Worm (Caenorhabditis elegans) whole organism, L1 larva: Measurements from ENCODE around the gene Y49F6B.8.

Experiments
- C04F5.9 ChIP-seq: sonication (generic microtip); optimal IDR thresholded peaks from 2 replicates; lab custom pipeline; 2016; ENCODE audit warnings: missing genetic modification characterization, missing compliant biosample characterization
- C16A3.4 ChIP-seq: fragments of 150-350 bp; optimal IDR thresholded peaks from 2 replicates; lab custom pipeline; 2014; ENCODE audit warnings: missing biosample characterization, missing genetic modification characterization
- aha-1 ChIP-seq: fragments of 150-350 bp; optimal IDR thresholded peaks from 2 replicates; lab custom pipeline; 2014; ENCODE audit warnings: missing biosample characterization, missing genetic modification characterization
- ceh-82 ChIP-seq, 3 experiments: fragments of 150-350 bp in 1 of 3; sonication (generic microtip) in 2 of 3; optimal IDR thresholded peaks; 2 replicates each; lab custom pipeline; 2014 to 2017; ENCODE audit warnings: missing biosample characterization in 3 of 3, missing genetic modification characterization in 3 of 3
- dpl-1 ChIP-seq, 3 experiments: fragments of 150-350 bp in 2 of 3; sonication (generic microtip) in 1 of 3; optimal IDR thresholded peaks; 2 replicates each; lab custom pipeline; 2014 to 2017; ENCODE audit warnings: missing biosample characterization in 3 of 3, missing genetic modification characterization in 3 of 3, missing genetic modification reagents in 3 of 3
- dsc-1 ChIP-seq: sonication (generic microtip); optimal IDR thresholded peaks from 2 replicates; lab custom pipeline; 2016; ENCODE audit warnings: mild to moderate bottlenecking, missing genetic modification characterization, missing compliant biosample characterization
- efl-1 ChIP-seq, 4 experiments: fragments of 150-350 bp; optimal IDR thresholded peaks in 3 of 4; peaks in 1 of 4; 1 replicate in 1 of 4; 2 replicates in 3 of 4; lab custom pipeline; 2014; ENCODE audit warnings: missing biosample characterization in 2 of 4, missing genetic modification characterization in 2 of 4, missing genetic modification reagents in 2 of 4
- efl-3 ChIP-seq: fragments of 200-800 bp; sonication (Bioruptor generic); optimal IDR thresholded peaks from 2 replicates; lab custom pipeline; 2018; ENCODE audit warnings: mild to moderate bottlenecking, missing genetic modification characterization, missing compliant biosample characterization
- egl-13 ChIP-seq: sonication (generic microtip); optimal IDR thresholded peaks from 2 replicates; lab custom pipeline; 2016; ENCODE audit warnings: missing genotype, missing genetic modification reagents, missing genetic modification characterization, missing compliant biosample characterization
- egl-27 ChIP-seq, 2 experiments: fragments of 150-350 bp in 1 of 2; sonication (generic microtip); optimal IDR thresholded peaks; 3 replicates each; lab custom pipeline; 2017 to 2018; ENCODE audit warnings: missing biosample characterization in 2 of 2, missing genetic modification characterization in 2 of 2, missing genetic modification reagents in 2 of 2
- elt-2 ChIP-seq: sonication (generic microtip); optimal IDR thresholded peaks from 2 replicates; lab custom pipeline; 2016; ENCODE audit warnings: missing genetic modification characterization, mild to moderate bottlenecking, inconsistent platforms, missing compliant biosample characterization, missing genetic modification reagents
- elt-3 ChIP-seq, 6 experiments: fragments of 150-350 bp in 1 of 6; sonication (generic microtip); optimal IDR thresholded peaks; 2 replicates each; lab custom pipeline; 2017 to 2018; ENCODE audit warnings: missing biosample characterization in 6 of 6, missing genetic modification characterization in 6 of 6, inconsistent platforms in 1 of 6
- fkh-4 ChIP-seq: sonication (generic microtip); optimal IDR thresholded peaks from 2 replicates; lab custom pipeline; 2016; ENCODE audit warnings: missing compliant biosample characterization, missing genetic modification characterization, borderline replicate concordance
- hpl-2 ChIP-seq: fragments of 150-350 bp; optimal IDR thresholded peaks from 2 replicates; lab custom pipeline; 2014; ENCODE audit warnings: missing biosample characterization, missing genetic modification reagents, missing genetic modification characterization
- irx-1 ChIP-seq: sonication (generic microtip); optimal IDR thresholded peaks from 2 replicates; lab custom pipeline; 2016; ENCODE audit warnings: missing genetic modification characterization, missing compliant biosample characterization
- isw-1 ChIP-seq: fragments of 200-800 bp; sonication (Bioruptor generic); IDR thresholded peaks from 2 replicates; pipeline ENCODE4 v1.3.6; 2022; ENCODE audit warnings: missing genetic modification characterization, missing compliant biosample characterization
- jun-1 ChIP-seq: fragments of 150-350 bp; optimal IDR thresholded peaks from 2 replicates; lab custom pipeline; 2014; ENCODE audit warnings: missing biosample characterization, missing genetic modification reagents, missing genetic modification characterization
- lin-13 ChIP-seq: fragments of 150-350 bp; optimal IDR thresholded peaks from 2 replicates; lab custom pipeline; 2014; ENCODE audit warnings: missing biosample characterization, missing genetic modification reagents, missing genetic modification characterization
- lin-15B ChIP-seq: fragments of 150-350 bp; sonication (generic microtip); optimal IDR thresholded peaks from 3 replicates; lab custom pipeline; 2014; ENCODE audit warnings: missing biosample characterization, missing genetic modification characterization
- lin-35 ChIP-seq, 2 experiments: fragments of 150-350 bp; optimal IDR thresholded peaks; 2 replicates each; lab custom pipeline; 2014; ENCODE audit warnings: missing biosample characterization in 2 of 2, missing genetic modification characterization in 2 of 2, missing genetic modification reagents in 2 of 2
- lin-39 ChIP-seq: fragments of 150-350 bp; optimal IDR thresholded peaks from 2 replicates; lab custom pipeline; 2014; ENCODE audit warnings: missing biosample characterization, missing genetic modification reagents, missing genetic modification characterization
- lir-3 ChIP-seq: sonication (generic microtip); optimal IDR thresholded peaks from 2 replicates; lab custom pipeline; 2016; ENCODE audit warnings: mild to moderate bottlenecking, missing genetic modification characterization, moderate library complexity, missing compliant biosample characterization; ENCODE audit not compliant: poor library complexity
- mab-9 ChIP-seq: fragments of 200-800 bp; sonication (Bioruptor generic); IDR thresholded peaks from 2 replicates; pipeline ENCODE4 v1.3.6; 2022; ENCODE audit warnings: missing genetic modification reagents, missing genetic modification characterization, missing compliant biosample characterization
- mef-2 ChIP-seq: fragments of 150-350 bp; optimal IDR thresholded peaks from 2 replicates; lab custom pipeline; 2014; ENCODE audit warnings: missing biosample characterization, missing genetic modification characterization
- mep-1 ChIP-seq: fragments of 150-350 bp; optimal IDR thresholded peaks from 2 replicates; lab custom pipeline; 2014; ENCODE audit warnings: missing biosample characterization, missing genetic modification characterization
- nhr-11 ChIP-seq: fragments of 150-350 bp; optimal IDR thresholded peaks from 2 replicates; lab custom pipeline; 2014; ENCODE audit warnings: missing biosample characterization, missing genetic modification characterization
- nhr-19 ChIP-seq: fragments of 200-800 bp; sonication (Bioruptor generic); conservative IDR thresholded peaks from 2 replicates; pipeline ENCODE4 v1.3.6; 2022; ENCODE audit warnings: missing genetic modification characterization, missing compliant biosample characterization
- nhr-237 ChIP-seq: fragments of 150-350 bp; optimal IDR thresholded peaks from 2 replicates; lab custom pipeline; 2014; ENCODE audit warnings: missing biosample characterization, missing genetic modification characterization
- nhr-47 ChIP-seq: sonication (generic microtip); optimal IDR thresholded peaks from 2 replicates; lab custom pipeline; 2016; ENCODE audit warnings: mild to moderate bottlenecking, missing genetic modification characterization, moderate library complexity, missing compliant biosample characterization
- nhr-71 ChIP-seq: sonication (generic microtip); optimal IDR thresholded peaks from 2 replicates; lab custom pipeline; 2016; ENCODE audit warnings: mild to moderate bottlenecking, missing genetic modification characterization, moderate library complexity, missing compliant biosample characterization
- nhr-77 ChIP-seq: fragments of 150-350 bp; optimal IDR thresholded peaks from 2 replicates; lab custom pipeline; 2014; ENCODE audit warnings: missing biosample characterization, missing genetic modification characterization
- nhr-84 ChIP-seq: sonication (generic microtip); optimal IDR thresholded peaks from 2 replicates; lab custom pipeline; 2017; ENCODE audit warnings: missing biosample characterization, missing genetic modification characterization
- nhr-90 ChIP-seq: sonication (generic microtip); optimal IDR thresholded peaks from 2 replicates; lab custom pipeline; 2016; ENCODE audit warnings: mild to moderate bottlenecking, missing genetic modification characterization, missing compliant biosample characterization; ENCODE audit not compliant: poor library complexity
- pax-3 ChIP-seq: fragments of 200-800 bp; sonication (Bioruptor generic); optimal IDR thresholded peaks from 2 replicates; lab custom pipeline; 2018; ENCODE audit warnings: mild to moderate bottlenecking, missing genetic modification characterization, moderate library complexity, missing compliant biosample characterization
- rnt-1 ChIP-seq: sonication (generic microtip); optimal IDR thresholded peaks from 2 replicates; lab custom pipeline; 2016; ENCODE audit warnings: mild to moderate bottlenecking, missing genetic modification characterization, moderate library complexity, missing compliant biosample characterization
- snpc-4 ChIP-seq: fragments of 150-350 bp; optimal IDR thresholded peaks from 2 replicates; lab custom pipeline; 2014; ENCODE audit warnings: missing biosample characterization, missing genetic modification characterization
- snu-23 ChIP-seq: sonication (generic microtip); optimal IDR thresholded peaks from 2 replicates; lab custom pipeline; 2016; ENCODE audit warnings: missing genetic modification characterization, missing compliant biosample characterization
- sptf-1 ChIP-seq: fragments of 150-350 bp; optimal IDR thresholded peaks from 2 replicates; lab custom pipeline; 2014; ENCODE audit warnings: missing biosample characterization, missing genetic modification characterization
- swsn-7 ChIP-seq: sonication (generic microtip); optimal IDR thresholded peaks from 2 replicates; lab custom pipeline; 2016; ENCODE audit warnings: missing genetic modification characterization, missing compliant biosample characterization
- tbx-2 ChIP-seq: sonication (generic microtip); optimal IDR thresholded peaks from 2 replicates; lab custom pipeline; 2016; ENCODE audit warnings: missing genetic modification characterization, missing compliant biosample characterization
- unc-130 ChIP-seq: fragments of 150-350 bp; optimal IDR thresholded peaks from 2 replicates; lab custom pipeline; 2017; ENCODE audit warnings: missing biosample characterization, missing genetic modification characterization, inconsistent platforms
- unc-86 ChIP-seq: sonication (generic microtip); optimal IDR thresholded peaks from 2 replicates; lab custom pipeline; 2016; ENCODE audit warnings: missing genetic modification characterization, missing compliant biosample characterization
- unc-98 ChIP-seq: fragments of 200-800 bp; sonication (Bioruptor generic); IDR thresholded peaks from 2 replicates; pipeline ENCODE4 v1.3.6; 2022; ENCODE audit warnings: missing genetic modification characterization, missing compliant biosample characterization
- vab-15 ChIP-seq: sonication (generic microtip); optimal IDR thresholded peaks from 2 replicates; lab custom pipeline; 2017; ENCODE audit warnings: missing genotype, mild to moderate bottlenecking, missing genetic modification characterization, missing compliant biosample characterization
- xbp-1 ChIP-seq: sonication (generic microtip); optimal IDR thresholded peaks from 2 replicates; lab custom pipeline; 2016; ENCODE audit warnings: missing genetic modification characterization, missing compliant biosample characterization
- ztf-4 ChIP-seq: fragments of 150-350 bp; optimal IDR thresholded peaks from 2 replicates; lab custom pipeline; 2014; ENCODE audit warnings: missing biosample characterization, missing genetic modification characterization

Gene Y49F6B.8

ce11 chrII:3523547-3523946 lies 42.1 kb upstream of the Y49F6B.8 start (continued):
- peak; percentile 45 for TF ChIP-seq mep-1 (tag; lab: Kevin White, UChicago)
- peak in 2 of 3 experiments; percentile 50 to 54 for TF ChIP-seq ceh-82 (tag; optimal IDR thresholded peaks at IDR 0.05; lab: Kevin White, UChicago)
- peak; percentile 68 for TF ChIP-seq C04F5.9 (tag; lab: Kevin White, UChicago)
- peak; percentile 34 for TF ChIP-seq nhr-237 (tag; lab: Kevin White, UChicago)
- peak; percentile 88 for TF ChIP-seq nhr-19 (GFP tag; lab: Robert Waterston, UW)
- TF ChIP-seq dsc-1 (tag; lab: Kevin White, UChicago) = peak; percentile 58
- peak; percentile 73 for TF ChIP-seq rnt-1 (tag; lab: Kevin White, UChicago)
- peak; percentile 60; the same call in 1 of the 2 replicates for TF ChIP-seq mab-9 (GFP tag; lab: Robert Waterston, UW)
- TF ChIP-seq unc-86 (tag; lab: Kevin White, UChicago) = peak; percentile 57
- peak; percentile 76 for TF ChIP-seq lir-3
- peak; percentile 85 for TF ChIP-seq snu-23 (GFP tag; lab: Kevin White, UChicago)
- TF ChIP-seq lin-15B (tag; lab: Kevin White, UChicago) = peak; percentile 84

ce11 chrII:3520988-3521850 lies 39.7 kb upstream of the Y49F6B.8 start, which contains the start of gene W09G10.9:
TSS of gene W09G10.9 (plus strand) at chrII:3521800.
- TF ChIP-seq efl-1 (optimal IDR thresholded peaks at IDR 0.05; lab: Kevin White, UChicago) = peak; percentile 38 to 53
- peak; percentile 29 to 93 for TF ChIP-seq efl-1 (GFP tag; optimal IDR thresholded peaks at IDR 0.05 in 1 of 2; lab: Kevin White, UChicago)
- peak; percentile 72 for TF ChIP-seq xbp-1 (tag; lab: Kevin White, UChicago)
- peak; percentile 22 to 69 for TF ChIP-seq lin-35 (GFP tag; optimal IDR thresholded peaks at IDR 0.05; lab: Kevin White, UChicago)
- no peak for TF ChIP-seq mef-2
- TF ChIP-seq pax-3 (tag; lab: Kevin White, UChicago) = no peak
- peak; percentile 66 for TF ChIP-seq tbx-2 (tag; lab: Kevin White, UChicago)
- TF ChIP-seq nhr-90 (tag; lab: Kevin White, UChicago) = peak; percentile 60
- TF ChIP-seq nhr-47 (tag; lab: Kevin White, UChicago) = peak; percentile 84
- no peak for TF ChIP-seq sptf-1 (tag; lab: Kevin White, UChicago)
- TF ChIP-seq lir-3 = peak; percentile 52
- TF ChIP-seq unc-130 (tag; lab: Kevin White, UChicago) = peak; percentile 10
- TF ChIP-seq dsc-1 (tag; lab: Kevin White, UChicago) = peak; percentile 77
- peak; percentile 23 for TF ChIP-seq elt-2
- TF ChIP-seq lin-15B (tag; lab: Kevin White, UChicago) = peak; percentile 13
- peak; percentile 40 for TF ChIP-seq irx-1 (tag; lab: Kevin White, UChicago)
- TF ChIP-seq vab-15 (tag; lab: Kevin White, UChicago) = no peak
- no peak for TF ChIP-seq nhr-84 (tag; lab: Kevin White, UChicago)
- peak in 2 of 6 experiments; percentile 4 to 19 for TF ChIP-seq elt-3 (tag; optimal IDR thresholded peaks at IDR 0.05; lab: Kevin White, UChicago)
- no peak for TF ChIP-seq efl-3 (GFP tag; lab: Kevin White, UChicago)
- peak; percentile 27 for TF ChIP-seq snpc-4 (tag; lab: Kevin White, UChicago)
- peak; percentile 32 for TF ChIP-seq lin-13 (GFP tag; lab: Kevin White, UChicago)
- TF ChIP-seq ztf-4 = no peak
- TF ChIP-seq C04F5.9 (tag; lab: Kevin White, UChicago) = no peak
- peak; percentile 75 for TF ChIP-seq mab-9 (GFP tag; lab: Robert Waterston, UW)
- no peak for TF ChIP-seq nhr-11
- peak; percentile 52 for TF ChIP-seq nhr-77 (tag; lab: Kevin White, UChicago)
- peak; percentile 8 to 47 (median 43) for TF ChIP-seq dpl-1 (GFP tag; optimal IDR thresholded peaks at IDR 0.05; lab: Kevin White, UChicago)
- peak; percentile 54 for TF ChIP-seq egl-13 (tag; lab: Kevin White, UChicago)
- peak; percentile 23 for TF ChIP-seq mep-1 (tag; lab: Kevin White, UChicago)
- TF ChIP-seq jun-1 = peak; percentile 30
- no peak for TF ChIP-seq aha-1 (tag; lab: Kevin White, UChicago)
- peak; percentile 41 for TF ChIP-seq C16A3.4 (tag; lab: Kevin White, UChicago)
- TF ChIP-seq swsn-7 = peak; percentile 71
- no peak for TF ChIP-seq unc-98
- TF ChIP-seq ceh-82 (tag; optimal IDR thresholded peaks at IDR 0.05; lab: Kevin White, UChicago) = peak; percentile 46 to 63 (median 62)
- TF ChIP-seq lin-39 (tag; lab: Kevin White, UChicago) = no peak
- peak; percentile 80 for TF ChIP-seq nhr-71 (tag; lab: Kevin White, UChicago)
- peak; percentile 55 for TF ChIP-seq unc-86 (tag; lab: Kevin White, UChicago)
- peak; percentile 76 for TF ChIP-seq isw-1 (GFP tag; lab: Robert Waterston, UW)
- TF ChIP-seq rnt-1 (tag; lab: Kevin White, UChicago) = peak; percentile 79
- no peak for TF ChIP-seq hpl-2
- TF ChIP-seq fkh-4 (tag; lab: Kevin White, UChicago) = no peak
- TF ChIP-seq egl-27 (tag; optimal IDR thresholded peaks at IDR 0.05; lab: Kevin White, UChicago) = no peak
